Worm (Caenorhabditis elegans) whole organism, L1 larva: Measurements from ENCODE around the gene nhr-149.

Experiments
- F16B12.6 ChIP-seq: fragments of 150-350 bp; optimal IDR thresholded peaks from 2 replicates; lab custom pipeline; 2014; ENCODE audit warnings: missing biosample characterization, missing genetic modification characterization
- ama-1 ChIP-seq: fragments of 150-350 bp; optimal IDR thresholded peaks from 2 replicates; lab custom pipeline; 2014
- blmp-1 ChIP-seq: fragments of 150-350 bp; optimal IDR thresholded peaks from 2 replicates; lab custom pipeline; 2014; ENCODE audit warnings: missing biosample characterization, missing genetic modification characterization
- lin-15B ChIP-seq: fragments of 150-350 bp; sonication (generic microtip); optimal IDR thresholded peaks from 3 replicates; lab custom pipeline; 2014; ENCODE audit warnings: missing biosample characterization, missing genetic modification characterization
- nhr-237 ChIP-seq: fragments of 150-350 bp; optimal IDR thresholded peaks from 2 replicates; lab custom pipeline; 2014; ENCODE audit warnings: missing biosample characterization, missing genetic modification characterization
- tlp-1 ChIP-seq: fragments of 150-350 bp; optimal IDR thresholded peaks from 2 replicates; lab custom pipeline; 2014; ENCODE audit warnings: missing biosample characterization, missing genetic modification characterization
- unc-62 ChIP-seq: fragments of 150-350 bp; optimal IDR thresholded peaks from 2 replicates; lab custom pipeline; 2014; ENCODE audit warnings: missing biosample characterization, missing genetic modification reagents, missing genetic modification characterization
- unc-86 ChIP-seq: sonication (generic microtip); optimal IDR thresholded peaks from 2 replicates; lab custom pipeline; 2016; ENCODE audit warnings: missing genetic modification characterization, missing compliant biosample characterization
- ztf-4 ChIP-seq: fragments of 150-350 bp; optimal IDR thresholded peaks from 2 replicates; lab custom pipeline; 2014; ENCODE audit warnings: missing biosample characterization, missing genetic modification characterization

- TF ChIP-seq nhr-237 (tag; lab: Kevin White, UChicago) (no peak), unc-86 (tag; lab: Kevin White, UChicago) (no peak), F16B12.6 (no peak), unc-62 (GFP tag; lab: Kevin White, UChicago) (no peak), lin-15B (tag; lab: Kevin White, UChicago) (no peak), tlp-1 (no peak), ztf-4 (tag; lab: Kevin White, UChicago) (no peak), ama-1 (lab: Kevin White, UChicago) (no peak), blmp-1 (tag; lab: Kevin White, UChicago) (no peak)
Observed at ce11 chrV:7320909-7321308, 28.5 kb downstream of the nhr-149 start, which contains the start of gene lmd-4.
